Fruit fly (Drosophila melanogaster): ENCODE measurements around the gene CG15812.

CG15812 gene

DNA sequence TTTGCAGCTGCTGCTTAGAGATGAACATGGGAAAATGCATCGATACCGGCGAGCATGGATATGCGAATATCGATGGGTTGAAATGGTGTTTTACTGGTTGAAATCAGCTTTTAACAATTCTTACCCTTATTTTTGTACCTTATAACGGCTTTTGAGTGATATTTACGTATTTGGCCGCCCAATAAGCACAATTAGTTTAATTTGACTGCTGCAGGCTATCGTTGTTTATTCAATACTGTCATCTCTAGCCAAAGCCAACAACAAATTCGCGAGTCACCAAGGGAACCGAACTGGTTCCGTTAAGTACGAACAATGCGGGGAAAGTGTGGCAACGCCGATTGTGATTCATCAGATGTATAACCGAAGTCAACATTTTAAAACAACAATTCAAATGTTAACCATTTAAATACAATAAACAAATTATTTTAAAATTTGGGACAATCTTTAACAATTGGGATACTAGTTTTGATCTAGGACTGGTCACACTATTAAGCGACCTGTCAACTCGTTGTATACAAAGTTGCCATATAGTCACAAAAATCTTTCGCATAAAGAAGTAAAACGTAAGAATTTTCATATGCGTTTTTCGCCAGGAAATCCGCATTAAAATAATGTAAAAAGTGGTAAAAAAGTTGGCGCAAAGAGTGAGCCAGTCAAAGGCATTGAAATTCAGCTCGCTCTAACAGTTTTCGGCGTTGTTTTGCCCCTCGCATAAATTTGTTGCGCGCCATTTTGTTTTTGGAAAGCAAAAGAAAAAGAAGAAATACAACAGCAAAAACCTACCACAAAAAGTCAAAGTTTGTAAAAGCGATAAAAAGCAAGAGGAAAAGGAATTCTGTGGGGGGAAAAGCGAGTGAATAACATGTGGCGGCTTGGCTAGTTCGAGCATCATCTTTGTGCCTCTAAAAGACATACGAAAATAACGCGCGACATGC is 11.4 kb upstream of the CG15812 start, which contains the start of the genes Usp5 and BtbVII (continued):
- peak; percentile 51 for TF ChIP-seq unpg (GFP tag; optimal IDR thresholded peaks at IDR 0.05)
- peak; percentile 69 for TF ChIP-seq CG30403 (GFP tag; optimal IDR thresholded peaks at IDR 0.05)
- no peak for TF ChIP-seq Deaf1 (tag; optimal IDR thresholded peaks at IDR 0.05)
- TF ChIP-seq CG3995 (GFP tag; optimal IDR thresholded peaks at IDR 0.05): peak; percentile 29
- no peak for TF ChIP-seq dimm (GFP tag; IDR thresholded peaks at IDR 0.05)
- peak; percentile 20 for TF ChIP-seq CG4282 (GFP tag; optimal IDR thresholded peaks at IDR 0.05)
- no peak for TF ChIP-seq ap (GFP tag; IDR thresholded peaks at IDR 0.05)
- no peak for TF ChIP-seq Lpt (GFP tag; optimal IDR thresholded peaks at IDR 0.05)
- peak; percentile 45; the same call in 1 of the 2 replicates for TF ChIP-seq lmd (GFP tag; IDR thresholded peaks at IDR 0.05)
- peak; percentile 59 for TF ChIP-seq Fer1 (GFP tag; optimal IDR thresholded peaks at IDR 0.05)
- peak; percentile 28 for TF ChIP-seq fu2 (GFP tag; optimal IDR thresholded peaks at IDR 0.05)
- peak; percentile 50; the same call in 1 of the 2 replicates for TF ChIP-seq CG4404 (GFP tag; IDR thresholded peaks at IDR 0.05)
- peak; percentile 7 for TF ChIP-seq CG1529 (GFP tag; optimal IDR thresholded peaks at IDR 0.05)
- TF ChIP-seq NK7.1 (GFP tag; optimal IDR thresholded peaks at IDR 0.05): peak; percentile 32
- TF ChIP-seq grau (tag; optimal IDR thresholded peaks at IDR 0.05): peak; percentile 59
- TF ChIP-seq Lhr (GFP tag; optimal IDR thresholded peaks at IDR 0.05): peak; percentile 72
- TF ChIP-seq CG17186 (GFP tag; optimal IDR thresholded peaks at IDR 0.05): no peak
- 0 out of 2 replicates have a peak, but pooled peaks have one; percentile 54 for TF ChIP-seq CG8765 (GFP tag; IDR thresholded peaks at IDR 0.05)
- TF ChIP-seq bowl (GFP tag; IDR thresholded peaks at IDR 0.05): no peak
- TF ChIP-seq Sry-δ (GFP tag; optimal IDR thresholded peaks at IDR 0.05): peak; percentile 96
- no peak for TF ChIP-seq CG6854 (GFP tag; optimal IDR thresholded peaks at IDR 0.05)
- peak; percentile 28 for TF ChIP-seq Ssrp (tag; optimal IDR thresholded peaks at IDR 0.05)
- peak; percentile 57 for TF ChIP-seq CG10267 (tag; optimal IDR thresholded peaks at IDR 0.05)
- peak; percentile 50 for TF ChIP-seq Fer3 (tag; optimal IDR thresholded peaks at IDR 0.05)
- peak; percentile 68 for TF ChIP-seq tx (GFP tag; optimal IDR thresholded peaks at IDR 0.05)
- TF ChIP-seq CG2712 (tag; optimal IDR thresholded peaks at IDR 0.05): peak; percentile 46
- TF ChIP-seq chinmo (GFP tag; IDR thresholded peaks at IDR 0.05; ENCODE audit: partially characterized antibody): peak; percentile 99
- no peak for TF ChIP-seq repo (GFP tag; optimal IDR thresholded peaks at IDR 0.05)
- TF ChIP-seq CG7372 (GFP tag; IDR thresholded peaks at IDR 0.05): no peak
- peak; percentile 71 for TF ChIP-seq Xrp1 (GFP tag; IDR thresholded peaks at IDR 0.05)
- TF ChIP-seq BEAF-32 (GFP tag; optimal IDR thresholded peaks at IDR 0.05): peak; percentile 95
- 0 out of 2 replicates have a peak, but pooled peaks have one; percentile 17 for TF ChIP-seq peb (GFP tag; IDR thresholded peaks at IDR 0.05)
- no peak for TF ChIP-seq Vsx1 (GFP tag; optimal IDR thresholded peaks at IDR 0.05)
- TF ChIP-seq Elba2 (GFP tag; optimal IDR thresholded peaks at IDR 0.05): peak; percentile 96

DNA sequence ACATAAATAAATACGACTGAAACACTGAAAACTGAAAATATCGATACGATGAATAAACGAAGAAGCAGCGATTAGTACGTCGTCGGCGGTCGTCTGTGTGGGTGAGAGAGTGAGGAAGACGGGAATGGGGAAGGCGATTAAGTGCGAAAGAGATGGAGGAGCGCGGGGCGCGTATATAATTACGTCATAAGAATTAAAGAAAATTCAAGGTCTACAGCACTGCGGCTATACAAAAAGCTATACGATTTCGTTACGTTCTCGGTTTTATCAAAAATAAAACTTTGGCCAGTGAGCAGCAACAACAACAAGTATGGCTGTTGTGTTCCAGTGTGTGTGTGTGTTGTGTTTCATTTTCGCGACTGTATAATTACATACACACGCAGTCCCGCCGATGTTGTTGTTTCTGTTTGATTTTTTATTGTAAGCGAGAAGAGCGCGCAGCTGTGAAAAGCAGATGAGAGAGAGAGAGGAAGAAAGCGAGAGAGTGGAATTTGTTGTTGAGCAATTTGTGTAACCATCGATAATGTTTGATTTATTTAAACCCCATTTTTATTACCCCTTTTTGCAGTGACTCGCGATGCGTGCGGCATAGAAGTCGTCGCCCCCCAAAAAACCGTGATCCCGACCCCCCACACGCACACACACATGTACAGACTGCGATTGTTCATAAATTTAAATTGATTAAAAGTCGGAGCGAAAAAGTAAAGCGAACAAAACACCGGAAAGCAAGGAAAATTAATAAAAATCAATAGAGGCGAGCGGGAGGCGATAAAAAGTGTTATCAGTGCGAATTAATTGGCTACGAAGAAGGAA is 10.5 kb upstream of the CG15812 start:
- TF ChIP-seq Dref (GFP tag; IDR thresholded peaks at IDR 0.05) (peak; percentile 46), ERR (GFP tag; optimal IDR thresholded peaks at IDR 0.05) (no peak), so (GFP tag; IDR thresholded peaks at IDR 0.05) (peak; percentile 65; the same call in 2 of the 3 replicates), CG7372 (GFP tag; IDR thresholded peaks at IDR 0.05) (no peak), Mad (GFP tag; optimal IDR thresholded peaks at IDR 0.05) (no peak), CG17328 (GFP tag; IDR thresholded peaks at IDR 0.05) (no peak), CG34376 (GFP tag; optimal IDR thresholded peaks at IDR 0.05) (peak; percentile 96), CG9932 (GFP tag; IDR thresholded peaks at IDR 0.05) (peak; percentile 13; the same call in 1 of the 2 replicates), sug (tag; optimal IDR thresholded peaks at IDR 0.05) (peak; percentile 99), Ptx1 (GFP tag; IDR thresholded peaks at IDR 0.05) (peak; percentile 31; the same call in 1 of the 2 replicates), CG2202 (tag; optimal IDR thresholded peaks at IDR 0.05) (no peak), Rfx (GFP tag; IDR thresholded peaks at IDR 0.05) (peak; percentile 27; the same call in 1 of the 2 replicates), HLH54F (GFP tag; optimal IDR thresholded peaks at IDR 0.05) (no peak), nerfin-2 (GFP tag; IDR thresholded peaks at IDR 0.05; ENCODE audit: partially characterized antibody) (0 out of 2 replicates have a peak, but pooled peaks have one; percentile 25), tna (GFP tag; IDR thresholded peaks at IDR 0.05; ENCODE audit: partially characterized antibody) (no peak), CG4730 (GFP tag; IDR thresholded peaks at IDR 0.05) (no peak)
